Worm (Caenorhabditis elegans): ENCODE measurements around the gene chtb-1.

The chtb-1 gene

ce11 chrIII:9317601-9318000 is 37.7 kb downstream of the chtb-1 start:
- TF ChIP-seq ztf-11 (tag; optimal IDR thresholded peaks at IDR 0.05), result no peak
- TF ChIP-seq tbx-2 (tag; optimal IDR thresholded peaks at IDR 0.05), result no peak
- no peak for TF ChIP-seq blmp-1 (tag; optimal IDR thresholded peaks at IDR 0.05)
- no peak for TF ChIP-seq lin-14 (GFP tag; optimal IDR thresholded peaks at IDR 0.05)
- no peak for TF ChIP-seq unc-86 (tag; optimal IDR thresholded peaks at IDR 0.05)

- TF ChIP-seq hpl-2 (GFP tag; optimal IDR thresholded peaks at IDR 0.05) (no peak), elt-2 (tag; optimal IDR thresholded peaks at IDR 0.05) (peak; percentile 13), tlp-1 (tag; optimal IDR thresholded peaks at IDR 0.05) (no peak), ets-5 (GFP tag; IDR thresholded peaks at IDR 0.05) (no peak)
These were observed 40.1 kb downstream of the chtb-1 start for ce11 chrIII:9315180-9315579.

ce11 chrIII:9314476-9314875 is 40.8 kb downstream of the chtb-1 start, which contains the start of gene C40H1.8:
Gene C40H1.8 (plus strand): TSS chrIII:9314717.
- TF ChIP-seq unc-86 (tag; optimal IDR thresholded peaks at IDR 0.05), result no peak
- no peak for TF ChIP-seq nhr-76 (tag; optimal IDR thresholded peaks at IDR 0.05)
- TF ChIP-seq fkh-8 (tag; optimal IDR thresholded peaks at IDR 0.05), result no peak
- TF ChIP-seq lin-14 (GFP tag; optimal IDR thresholded peaks at IDR 0.05), result peak; percentile 7
- no peak for TF ChIP-seq nhr-84 (tag; optimal IDR thresholded peaks at IDR 0.05)
- no peak for TF ChIP-seq grh-1 (GFP tag; IDR thresholded peaks at IDR 0.05)
- no peak for TF ChIP-seq lir-3 (tag; optimal IDR thresholded peaks at IDR 0.05; ENCODE audit: poor library complexity)
- TF ChIP-seq elt-2 (tag; optimal IDR thresholded peaks at IDR 0.05), result peak; percentile 39
- no peak for TF ChIP-seq ceh-8 (GFP tag; optimal IDR thresholded peaks at IDR 0.05)

ce11 chrIII:9309840-9310239 is 45.4 kb downstream of the chtb-1 start:
- TF ChIP-seq lin-14 (GFP tag; optimal IDR thresholded peaks at IDR 0.05), result peak; percentile 44
- TF ChIP-seq mep-1 (tag; optimal IDR thresholded peaks at IDR 0.05), result no peak
- no peak for TF ChIP-seq mef-2 (tag; optimal IDR thresholded peaks at IDR 0.05)
- peak; percentile 10 for TF ChIP-seq swsn-7 (tag; optimal IDR thresholded peaks at IDR 0.05)
- TF ChIP-seq fkh-4 (tag; optimal IDR thresholded peaks at IDR 0.05; ENCODE audit: borderline replicate concordance), result no peak
- TF ChIP-seq C34B4.2 (tag; optimal IDR thresholded peaks at IDR 0.05), result no peak
- TF ChIP-seq fkh-8 (tag; optimal IDR thresholded peaks at IDR 0.05), result peak; percentile 59
- TF ChIP-seq pax-3 (tag; optimal IDR thresholded peaks at IDR 0.05), result no peak
- no peak for TF ChIP-seq hlh-4 (tag; optimal IDR thresholded peaks at IDR 0.05)
- TF ChIP-seq unc-30 (tag; optimal IDR thresholded peaks at IDR 0.05), result no peak
- peak; percentile 55 for TF ChIP-seq nhr-47 (tag; optimal IDR thresholded peaks at IDR 0.05)
- TF ChIP-seq nhr-84 (tag; optimal IDR thresholded peaks at IDR 0.05), result no peak
- TF ChIP-seq C04F5.9 (tag; optimal IDR thresholded peaks at IDR 0.05), result no peak
- no peak for TF ChIP-seq hpl-2 (GFP tag; optimal IDR thresholded peaks at IDR 0.05)
- TF ChIP-seq nhr-71 (tag; optimal IDR thresholded peaks at IDR 0.05), result peak; percentile 67
- no peak for TF ChIP-seq ama-1 (optimal IDR thresholded peaks at IDR 0.05)
- peak; percentile 60 for TF ChIP-seq nhr-11 (tag; optimal IDR thresholded peaks at IDR 0.05)
- TF ChIP-seq snpc-4 (tag; optimal IDR thresholded peaks at IDR 0.05), result no peak
- TF ChIP-seq lsy-2 (tag; optimal IDR thresholded peaks at IDR 0.05), result peak in 1 of 2 experiments; percentile 15
- no peak for TF ChIP-seq nhr-90 (tag; optimal IDR thresholded peaks at IDR 0.05; ENCODE audit: poor library complexity)

- TF ChIP-seq ets-5 (GFP tag; IDR thresholded peaks at IDR 0.05), result no peak
These were observed 48.7 kb downstream of the chtb-1 start, which contains the start of gene srx-45 for ce11 chrIII:9306596-9306995. Gene srx-45 (minus strand): TSS chrIII:9306696.

- TF ChIP-seq alr-1 (tag; optimal IDR thresholded peaks at IDR 0.05; ENCODE audit: borderline replicate concordance), result no peak
- TF ChIP-seq nhr-20 (tag; optimal IDR thresholded peaks at IDR 0.05), result peak; percentile 10
- peak; percentile 68 for TF ChIP-seq nhr-85 (tag)
- peak in 2 of 6 experiments; percentile 15 to 40 for TF ChIP-seq elt-3 (tag; optimal IDR thresholded peaks at IDR 0.05)
- peak; percentile 34 for TF ChIP-seq lin-14 (GFP tag; optimal IDR thresholded peaks at IDR 0.05)
- peak; percentile 81 for TF ChIP-seq blmp-1 (tag; optimal IDR thresholded peaks at IDR 0.05)
- TF ChIP-seq efl-1 (optimal IDR thresholded peaks at IDR 0.05), result no peak
- TF ChIP-seq efl-1 (GFP tag; optimal IDR thresholded peaks at IDR 0.05 in 1 of 2), result peak in 1 of 2 experiments; percentile 20
- peak; percentile 0 for TF ChIP-seq nhr-71 (tag; optimal IDR thresholded peaks at IDR 0.05)
- no peak for TF ChIP-seq fkh-4 (tag; optimal IDR thresholded peaks at IDR 0.05; ENCODE audit: borderline replicate concordance)
- peak in 1 of 2 experiments; percentile 3 for TF ChIP-seq lsy-2 (tag; optimal IDR thresholded peaks at IDR 0.05)
These were observed 54.6 kb downstream of the chtb-1 start for ce11 chrIII:9300670-9301069.

All from whole organism, L1 larva.